Fruit fly (Drosophila melanogaster): ENCODE measurements around the gene CG17982.

CG17982 gene

dm6 chrX:8101479-8102198, 42.0 kb downstream of the CG17982 start, which contains the start of gene CG2258 (continued):
- peak; percentile 72 for TF ChIP-seq CG11762 (GFP tag; optimal IDR thresholded peaks at IDR 0.05; ENCODE audit: insufficient read depth)
- peak; percentile 92 for TF ChIP-seq dsx (GFP tag; optimal IDR thresholded peaks at IDR 0.05; ENCODE audit: poor library complexity, severe bottlenecking)
- TF ChIP-seq Sox102F (GFP tag; optimal IDR thresholded peaks at IDR 0.05), result peak; percentile 75
- TF ChIP-seq Sox15 (GFP tag; optimal IDR thresholded peaks at IDR 0.05), result peak; percentile 74
- TF ChIP-seq fd59A (GFP tag; optimal IDR thresholded peaks at IDR 0.05), result peak; percentile 85
- peak; percentile 64 for TF ChIP-seq CG8319 (GFP tag; optimal IDR thresholded peaks at IDR 0.05)
- TF ChIP-seq CG7368 (GFP tag; optimal IDR thresholded peaks at IDR 0.05), result peak; percentile 75
- TF ChIP-seq fkh (GFP tag; optimal IDR thresholded peaks at IDR 0.05), result peak; percentile 89
- TF ChIP-seq CG8632 (GFP tag; optimal IDR thresholded peaks at IDR 0.05), result peak; percentile 80

- no peak for TF ChIP-seq CG31627 (GFP tag; optimal IDR thresholded peaks at IDR 0.05)
- TF ChIP-seq achi (GFP tag; optimal IDR thresholded peaks at IDR 0.05), result no peak
- no peak for TF ChIP-seq svp (GFP tag)
- TF ChIP-seq fkh (GFP tag; optimal IDR thresholded peaks at IDR 0.05), result no peak
- TF ChIP-seq CG7368 (GFP tag; optimal IDR thresholded peaks at IDR 0.05), result no peak
- no peak for TF ChIP-seq Hr38 (GFP tag; optimal IDR thresholded peaks at IDR 0.05)
- no peak for TF ChIP-seq pdm3 (GFP tag; optimal IDR thresholded peaks at IDR 0.05)
- no peak for TF ChIP-seq Sox14 (GFP tag; optimal IDR thresholded peaks at IDR 0.05)
- no peak for TF ChIP-seq CG4318 (GFP tag; optimal IDR thresholded peaks at IDR 0.05)
- no peak for TF ChIP-seq CG11902 (GFP tag; optimal IDR thresholded peaks at IDR 0.05)
Measured at dm6 chrX:8100826-8101079, 42.9 kb downstream of the CG17982 start.

dm6 chrX:8100026-8100825, 43.4 kb downstream of the CG17982 start:
- peak; percentile 77 for TF ChIP-seq OdsH (GFP tag; optimal IDR thresholded peaks at IDR 0.05)
- peak; percentile 63 for TF ChIP-seq CG31627 (GFP tag; optimal IDR thresholded peaks at IDR 0.05)
- TF ChIP-seq CG11294 (GFP tag; IDR thresholded peaks at IDR 0.05), result peak; percentile 78
- TF ChIP-seq Blimp-1 (GFP tag; optimal IDR thresholded peaks at IDR 0.05), result peak; percentile 22
- TF ChIP-seq topi (GFP tag; optimal IDR thresholded peaks at IDR 0.05), result peak; percentile 73
- TF ChIP-seq net (GFP tag; optimal IDR thresholded peaks at IDR 0.05), result peak; percentile 79
- peak; percentile 90 for TF ChIP-seq CG8119 (GFP tag; IDR thresholded peaks at IDR 0.05)
- TF ChIP-seq Ets21C (GFP tag; optimal IDR thresholded peaks at IDR 0.05), result peak; percentile 29
- TF ChIP-seq CG15336 (GFP tag; IDR thresholded peaks at IDR 0.05), result peak; percentile 93
- TF ChIP-seq CG6808 (GFP tag; optimal IDR thresholded peaks at IDR 0.05), result peak; percentile 60
- peak; percentile 87 for TF ChIP-seq CG32006 (GFP tag; optimal IDR thresholded peaks at IDR 0.05)
- peak; percentile 79 for TF ChIP-seq Hr4 (GFP tag; optimal IDR thresholded peaks at IDR 0.05)
- peak; percentile 4 for TF ChIP-seq fkh (GFP tag; optimal IDR thresholded peaks at IDR 0.05)
- peak; percentile 2 for TF ChIP-seq fd85E (GFP tag; optimal IDR thresholded peaks at IDR 0.05)
- peak; percentile 48 for TF ChIP-seq Sox15 (GFP tag; optimal IDR thresholded peaks at IDR 0.05)
- TF ChIP-seq dsx (GFP tag; optimal IDR thresholded peaks at IDR 0.05; ENCODE audit: poor library complexity, severe bottlenecking), result peak; percentile 79
- peak; percentile 77 for TF ChIP-seq CG6792 (GFP tag; optimal IDR thresholded peaks at IDR 0.05)
- peak; percentile 73 for TF ChIP-seq Sox14 (GFP tag; optimal IDR thresholded peaks at IDR 0.05)
- peak; percentile 70 for TF ChIP-seq CG7368 (GFP tag; optimal IDR thresholded peaks at IDR 0.05)
- TF ChIP-seq fd59A (GFP tag; optimal IDR thresholded peaks at IDR 0.05), result peak; percentile 56
- peak; percentile 89 for TF ChIP-seq eg (GFP tag; IDR thresholded peaks at IDR 0.05)
- TF ChIP-seq CG9139 (GFP tag; optimal IDR thresholded peaks at IDR 0.05), result peak; percentile 64
- TF ChIP-seq Gug (GFP tag; IDR thresholded peaks at IDR 0.05), result peak; percentile 84
- TF ChIP-seq CG10669 (GFP tag; optimal IDR thresholded peaks at IDR 0.05), result peak; percentile 71
- peak; percentile 61 for TF ChIP-seq vri (GFP tag; optimal IDR thresholded peaks at IDR 0.05)
- peak; percentile 83 for TF ChIP-seq CG3919 (GFP tag; optimal IDR thresholded peaks at IDR 0.05)
- peak; percentile 79 for TF ChIP-seq achi (GFP tag; optimal IDR thresholded peaks at IDR 0.05)
- TF ChIP-seq CG3032 (tag; optimal IDR thresholded peaks at IDR 0.05), result peak; percentile 81
- TF ChIP-seq Eip78C (GFP tag), result peak; percentile 93
- peak; percentile 69 for TF ChIP-seq CG11762 (GFP tag; optimal IDR thresholded peaks at IDR 0.05; ENCODE audit: insufficient read depth)
- peak; percentile 88 for TF ChIP-seq svp (GFP tag)
- peak; percentile 20 for TF ChIP-seq CG8319 (GFP tag; optimal IDR thresholded peaks at IDR 0.05)
- peak; percentile 83 for TF ChIP-seq esn (GFP tag; optimal IDR thresholded peaks at IDR 0.05)
- peak; percentile 60 for TF ChIP-seq dac (GFP tag; optimal IDR thresholded peaks at IDR 0.05)
- TF ChIP-seq Hr38 (GFP tag; optimal IDR thresholded peaks at IDR 0.05), result no peak
- TF ChIP-seq Sox102F (GFP tag; optimal IDR thresholded peaks at IDR 0.05), result peak; percentile 72
- peak; percentile 60 for TF ChIP-seq Hr39 (GFP tag; optimal IDR thresholded peaks at IDR 0.05)
- TF ChIP-seq pdm3 (GFP tag; optimal IDR thresholded peaks at IDR 0.05), result peak; percentile 79
- peak; percentile 71 for TF ChIP-seq CG8632 (GFP tag; optimal IDR thresholded peaks at IDR 0.05)
- peak; percentile 81 for TF ChIP-seq Ets96B (tag; optimal IDR thresholded peaks at IDR 0.05)

Measured in whole organism, prepupa.